Fruit fly (Drosophila melanogaster): ENCODE data around the gene CG13039.

DNA sequence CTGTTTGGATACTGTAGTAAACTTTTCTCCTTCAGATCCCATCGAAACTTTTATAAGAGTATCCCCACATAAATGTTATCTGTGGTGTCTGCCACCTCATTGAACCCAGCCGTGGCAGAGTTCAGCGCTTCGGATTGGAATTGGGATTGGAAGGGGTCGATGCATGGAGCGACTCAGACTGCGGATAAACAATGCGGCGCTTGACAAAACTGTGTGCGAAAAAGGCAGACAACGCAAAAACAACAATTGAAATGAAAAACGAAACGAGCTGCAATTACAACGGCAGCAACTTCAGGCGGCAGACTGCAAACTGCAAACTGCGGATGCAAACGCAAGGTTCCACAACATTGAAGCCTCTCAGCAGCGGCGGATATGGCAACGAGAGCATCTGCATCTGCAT is 12.6 kb downstream of the CG13039 start, which contains the start of gene CG13062:
- TF ChIP-seq EcR (GFP tag; optimal IDR thresholded peaks at IDR 0.05) (no peak), Dll (optimal IDR thresholded peaks at IDR 0.05) (no peak), psq (optimal IDR thresholded peaks at IDR 0.05) (no peak), usp (GFP tag; optimal IDR thresholded peaks at IDR 0.05) (no peak)
